Worm (Caenorhabditis elegans): ENCODE results near the gene zim-2.

The zim-2 gene

DNA sequence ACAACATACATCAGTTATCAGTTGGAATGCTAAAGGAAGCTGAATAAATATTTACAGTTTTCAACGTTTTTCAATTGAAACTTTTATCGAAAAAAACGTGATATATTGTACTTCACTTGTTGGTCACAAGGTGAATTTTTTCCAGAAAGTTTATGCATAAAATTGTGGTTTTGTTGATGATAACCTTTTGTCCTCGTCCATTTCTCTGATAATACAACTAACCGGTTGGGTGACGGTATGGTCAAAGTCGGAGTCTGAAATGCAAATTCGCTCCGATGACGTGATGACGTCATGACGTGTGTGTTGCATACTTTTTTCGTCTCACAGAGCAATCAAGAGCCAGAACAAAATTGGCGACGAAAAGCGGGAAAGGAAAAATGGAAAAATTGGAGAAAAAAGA, 43.6 kb upstream of the zim-2 start (continued):
- TF ChIP-seq hif-1 (tag; optimal IDR thresholded peaks at IDR 0.05) (peak in 1 of 2 experiments; percentile 80), ctbp-1 (GFP tag; IDR thresholded peaks at IDR 0.05) (no peak), dmd-6 (GFP tag; IDR thresholded peaks at IDR 0.05) (peak; percentile 71), Y75B8A.6 (GFP tag; IDR thresholded peaks at IDR 0.05) (no peak), nhr-102 (tag; optimal IDR thresholded peaks at IDR 0.05) (peak; percentile 61), nhr-77 (tag; optimal IDR thresholded peaks at IDR 0.05) (peak; percentile 43), zfp-2 (tag; optimal IDR thresholded peaks at IDR 0.05) (no peak), ceh-82 (tag; optimal IDR thresholded peaks at IDR 0.05) (no peak), hlh-30 (tag; optimal IDR thresholded peaks at IDR 0.05; ENCODE audit: insufficient read depth) (peak; percentile 37), php-3 (GFP tag; IDR thresholded peaks at IDR 0.05) (peak; percentile 59; the same call in 1 of the 2 replicates), T26A8.4 (GFP tag; IDR thresholded peaks at IDR 0.05) (peak; percentile 18; the same call in 1 of the 2 replicates), gei-8 (GFP tag; optimal IDR thresholded peaks at IDR 0.05) (no peak)

- no peak for TF ChIP-seq F49E8.2 (tag; optimal IDR thresholded peaks at IDR 0.05; ENCODE audit: borderline replicate concordance)
- no peak for TF ChIP-seq Y75B8A.6 (GFP tag; IDR thresholded peaks at IDR 0.05)
- TF ChIP-seq hlh-30 (tag; optimal IDR thresholded peaks at IDR 0.05; ENCODE audit: insufficient read depth): peak; percentile 80
- no peak for TF ChIP-seq spr-1 (tag; optimal IDR thresholded peaks at IDR 0.05)
- TF ChIP-seq nhr-102 (tag; optimal IDR thresholded peaks at IDR 0.05): no peak
- TF ChIP-seq vab-7 (GFP tag; IDR thresholded peaks at IDR 0.05): no peak
- no peak for TF ChIP-seq daf-12 (tag; optimal IDR thresholded peaks at IDR 0.05)
- peak in 1 of 2 experiments; percentile 6 for TF ChIP-seq lsy-2 (tag; optimal IDR thresholded peaks at IDR 0.05)
- TF ChIP-seq nhr-41 (GFP tag; IDR thresholded peaks at IDR 0.05): no peak
- TF ChIP-seq ZK337.2 (GFP tag; IDR thresholded peaks at IDR 0.05): no peak
- no peak for TF ChIP-seq F10B5.3 (tag; optimal IDR thresholded peaks at IDR 0.05)
- no peak for TF ChIP-seq dmd-9 (GFP tag; IDR thresholded peaks at IDR 0.05)
- no peak for TF ChIP-seq nhr-6 (tag; optimal IDR thresholded peaks at IDR 0.05)
- TF ChIP-seq zip-11 (GFP tag; IDR thresholded peaks at IDR 0.05): no peak
- TF ChIP-seq F44E2.7 (GFP tag; IDR thresholded peaks at IDR 0.05): no peak
- no peak for TF ChIP-seq hmg-1.1 (GFP tag; IDR thresholded peaks at IDR 0.05)
- TF ChIP-seq ceh-20 (GFP tag; IDR thresholded peaks at IDR 0.05): no peak
- no peak for TF ChIP-seq nhr-76 (tag; optimal IDR thresholded peaks at IDR 0.05)
- no peak for TF ChIP-seq egl-27 (tag; optimal IDR thresholded peaks at IDR 0.05)
- TF ChIP-seq ceh-44 (GFP tag; IDR thresholded peaks at IDR 0.05): no peak
- no peak for TF ChIP-seq attf-4 (tag; optimal IDR thresholded peaks at IDR 0.05)
- no peak for TF ChIP-seq nhr-77 (tag; optimal IDR thresholded peaks at IDR 0.05)
- no peak for TF ChIP-seq D1046.2 (GFP tag; IDR thresholded peaks at IDR 0.05)
- TF ChIP-seq daf-16 (GFP tag; optimal IDR thresholded peaks at IDR 0.05): peak in 1 of 2 experiments; percentile 59
- peak; percentile 20 for TF ChIP-seq daf-16 (tag; optimal IDR thresholded peaks at IDR 0.05)
- TF ChIP-seq T20F7.1 (GFP tag; optimal IDR thresholded peaks at IDR 0.05): no peak
- peak; percentile 79 for TF ChIP-seq aha-1 (tag)
- TF ChIP-seq tra-1 (GFP tag; IDR thresholded peaks at IDR 0.05): no peak
- no peak for TF ChIP-seq saeg-2 (GFP tag; IDR thresholded peaks at IDR 0.05)
- no peak for TF ChIP-seq madf-5 (GFP tag; IDR thresholded peaks at IDR 0.05)
- no peak for TF ChIP-seq cey-2 (tag; optimal IDR thresholded peaks at IDR 0.05; ENCODE audit: borderline replicate concordance, insufficient read depth)
- no peak for TF ChIP-seq ceh-32 (tag; optimal IDR thresholded peaks at IDR 0.05; ENCODE audit: poor library complexity)
- peak; percentile 0 for TF ChIP-seq hlh-11 (tag; optimal IDR thresholded peaks at IDR 0.05)
- TF ChIP-seq nhr-11 (tag; optimal IDR thresholded peaks at IDR 0.05): peak; percentile 66
- no peak for TF ChIP-seq daf-19 (GFP tag; conservative IDR thresholded peaks at IDR 0.05)
- no peak for TF ChIP-seq unc-62 (GFP tag; optimal IDR thresholded peaks at IDR 0.05 in 1 of 2)
- TF ChIP-seq unc-62 (tag; optimal IDR thresholded peaks at IDR 0.05): no peak
- no peak for TF ChIP-seq ama-1 (optimal IDR thresholded peaks at IDR 0.05)
- TF ChIP-seq daf-8 (GFP tag; IDR thresholded peaks at IDR 0.05): no peak
- TF ChIP-seq egl-43 (GFP tag; IDR thresholded peaks at IDR 0.05): no peak
- no peak for TF ChIP-seq nhr-42 (GFP tag; IDR thresholded peaks at IDR 0.05)
- TF ChIP-seq jun-1 (tag; optimal IDR thresholded peaks at IDR 0.05): no peak
- TF ChIP-seq pqm-1 (tag; optimal IDR thresholded peaks at IDR 0.05): no peak
Measured at ce11 chrIV:10512752-10513151, 42.3 kb upstream of the zim-2 start.
